Worm (Caenorhabditis elegans) whole organism, L1 larva: Measurements from ENCODE around the gene T10C6.6.

Source experiments
- C04F5.9 ChIP-seq: sonication (generic microtip); optimal IDR thresholded peaks from 2 replicates; lab custom pipeline; 2016; ENCODE audit warnings: missing genetic modification characterization, missing compliant biosample characterization
- C16A3.4 ChIP-seq: fragments of 150-350 bp; optimal IDR thresholded peaks from 2 replicates; lab custom pipeline; 2014; ENCODE audit warnings: missing biosample characterization, missing genetic modification characterization
- aha-1 ChIP-seq: fragments of 150-350 bp; optimal IDR thresholded peaks from 2 replicates; lab custom pipeline; 2014; ENCODE audit warnings: missing biosample characterization, missing genetic modification characterization
- aly-2 ChIP-seq: fragments of 150-350 bp; optimal IDR thresholded peaks from 2 replicates; lab custom pipeline; 2014; ENCODE audit warnings: missing biosample characterization, missing genetic modification characterization
- ceh-63 ChIP-seq: fragments of 200-800 bp; sonication (Bioruptor generic); optimal IDR thresholded peaks from 2 replicates; lab custom pipeline; 2018; ENCODE audit warnings: mild to moderate bottlenecking, missing genetic modification characterization, missing compliant biosample characterization
- ceh-8 ChIP-seq: fragments of 200-800 bp; sonication (Bioruptor generic); optimal IDR thresholded peaks from 2 replicates; lab custom pipeline; 2018; ENCODE audit warnings: mild to moderate bottlenecking, missing genetic modification characterization, moderate library complexity, missing compliant biosample characterization
- ceh-82 ChIP-seq, 3 experiments: fragments of 150-350 bp in 1 of 3; sonication (generic microtip) in 2 of 3; optimal IDR thresholded peaks; 2 replicates each; lab custom pipeline; 2014 to 2017; ENCODE audit warnings: missing biosample characterization in 3 of 3, missing genetic modification characterization in 3 of 3
- ceh-88 ChIP-seq: fragments of 200-800 bp; sonication (Bioruptor generic); IDR thresholded peaks from 2 replicates; pipeline ENCODE4 v1.3.6; 2022; ENCODE audit warnings: missing genetic modification characterization, missing compliant biosample characterization
- ces-1 ChIP-seq: fragments of 150-350 bp; optimal IDR thresholded peaks from 2 replicates; lab custom pipeline; 2014; ENCODE audit warnings: missing biosample characterization, missing genetic modification reagents, missing genetic modification characterization
- dpl-1 ChIP-seq, 3 experiments: fragments of 150-350 bp in 2 of 3; sonication (generic microtip) in 1 of 3; optimal IDR thresholded peaks; 2 replicates each; lab custom pipeline; 2014 to 2017; ENCODE audit warnings: missing biosample characterization in 3 of 3, missing genetic modification characterization in 3 of 3, missing genetic modification reagents in 3 of 3
- efl-1 ChIP-seq, 4 experiments: fragments of 150-350 bp; optimal IDR thresholded peaks in 3 of 4; peaks in 1 of 4; 1 replicate in 1 of 4; 2 replicates in 3 of 4; lab custom pipeline; 2014; ENCODE audit warnings: missing biosample characterization in 2 of 4, missing genetic modification characterization in 2 of 4, missing genetic modification reagents in 2 of 4
- egl-13 ChIP-seq: sonication (generic microtip); optimal IDR thresholded peaks from 2 replicates; lab custom pipeline; 2016; ENCODE audit warnings: missing genotype, missing genetic modification reagents, missing genetic modification characterization, missing compliant biosample characterization
- elt-2 ChIP-seq: sonication (generic microtip); optimal IDR thresholded peaks from 2 replicates; lab custom pipeline; 2016; ENCODE audit warnings: missing genetic modification characterization, mild to moderate bottlenecking, inconsistent platforms, missing compliant biosample characterization, missing genetic modification reagents
- ets-5 ChIP-seq: fragments of 200-800 bp; sonication (Bioruptor generic); IDR thresholded peaks from 2 replicates; pipeline ENCODE4 v1.3.6; 2022; ENCODE audit warnings: missing genetic modification characterization, missing compliant biosample characterization
- fkh-4 ChIP-seq: sonication (generic microtip); optimal IDR thresholded peaks from 2 replicates; lab custom pipeline; 2016; ENCODE audit warnings: missing compliant biosample characterization, missing genetic modification characterization, borderline replicate concordance
- fkh-8 ChIP-seq: sonication (generic microtip); optimal IDR thresholded peaks from 2 replicates; lab custom pipeline; 2016; ENCODE audit warnings: mild to moderate bottlenecking, missing genetic modification characterization, missing compliant biosample characterization
- fos-1 ChIP-seq: fragments of 150-350 bp; optimal IDR thresholded peaks from 2 replicates; lab custom pipeline; 2014; ENCODE audit warnings: missing biosample characterization, missing genetic modification characterization
- grh-1 ChIP-seq: fragments of 200-800 bp; sonication (Bioruptor generic); IDR thresholded peaks from 2 replicates; pipeline ENCODE4 v1.3.6; 2022; ENCODE audit warnings: missing genetic modification reagents, missing genetic modification characterization, missing compliant biosample characterization
- hlh-17 ChIP-seq: fragments of 200-800 bp; sonication (Bioruptor generic); optimal IDR thresholded peaks from 2 replicates; lab custom pipeline; 2018; ENCODE audit warnings: missing genetic modification characterization, mild to moderate bottlenecking, missing compliant biosample characterization, moderate library complexity, borderline replicate concordance
- hpl-2 ChIP-seq: fragments of 150-350 bp; optimal IDR thresholded peaks from 2 replicates; lab custom pipeline; 2014; ENCODE audit warnings: missing biosample characterization, missing genetic modification reagents, missing genetic modification characterization
- irx-1 ChIP-seq: sonication (generic microtip); optimal IDR thresholded peaks from 2 replicates; lab custom pipeline; 2016; ENCODE audit warnings: missing genetic modification characterization, missing compliant biosample characterization
- lin-13 ChIP-seq: fragments of 150-350 bp; optimal IDR thresholded peaks from 2 replicates; lab custom pipeline; 2014; ENCODE audit warnings: missing biosample characterization, missing genetic modification reagents, missing genetic modification characterization
- lin-14 ChIP-seq: fragments of 200-800 bp; sonication (Bioruptor generic); optimal IDR thresholded peaks from 2 replicates; lab custom pipeline; 2018; ENCODE audit warnings: mild to moderate bottlenecking, missing genetic modification characterization, moderate library complexity, missing compliant biosample characterization
- lin-15B ChIP-seq: fragments of 150-350 bp; sonication (generic microtip); optimal IDR thresholded peaks from 3 replicates; lab custom pipeline; 2014; ENCODE audit warnings: missing biosample characterization, missing genetic modification characterization
- lir-3 ChIP-seq: sonication (generic microtip); optimal IDR thresholded peaks from 2 replicates; lab custom pipeline; 2016; ENCODE audit warnings: mild to moderate bottlenecking, missing genetic modification characterization, moderate library complexity, missing compliant biosample characterization; ENCODE audit not compliant: poor library complexity
- mdl-1 ChIP-seq, 2 experiments: fragments of 150-350 bp; optimal IDR thresholded peaks; 2 replicates each; lab custom pipeline; 2014 to 2017; ENCODE audit warnings: missing biosample characterization in 2 of 2, missing genetic modification characterization in 2 of 2, inconsistent platforms in 1 of 2
- nhr-84 ChIP-seq: sonication (generic microtip); optimal IDR thresholded peaks from 2 replicates; lab custom pipeline; 2017; ENCODE audit warnings: missing biosample characterization, missing genetic modification characterization
- nhr-90 ChIP-seq: sonication (generic microtip); optimal IDR thresholded peaks from 2 replicates; lab custom pipeline; 2016; ENCODE audit warnings: mild to moderate bottlenecking, missing genetic modification characterization, missing compliant biosample characterization; ENCODE audit not compliant: poor library complexity
- rnt-1 ChIP-seq: sonication (generic microtip); optimal IDR thresholded peaks from 2 replicates; lab custom pipeline; 2016; ENCODE audit warnings: mild to moderate bottlenecking, missing genetic modification characterization, moderate library complexity, missing compliant biosample characterization
- skn-1 ChIP-seq: fragments of 150-350 bp; optimal IDR thresholded peaks from 2 replicates; lab custom pipeline; 2014; ENCODE audit warnings: missing biosample characterization, missing genetic modification characterization
- snpc-4 ChIP-seq: fragments of 150-350 bp; optimal IDR thresholded peaks from 2 replicates; lab custom pipeline; 2014; ENCODE audit warnings: missing biosample characterization, missing genetic modification characterization
- sptf-1 ChIP-seq: fragments of 150-350 bp; optimal IDR thresholded peaks from 2 replicates; lab custom pipeline; 2014; ENCODE audit warnings: missing biosample characterization, missing genetic modification characterization
- swsn-7 ChIP-seq: sonication (generic microtip); optimal IDR thresholded peaks from 2 replicates; lab custom pipeline; 2016; ENCODE audit warnings: missing genetic modification characterization, missing compliant biosample characterization
- tlp-1 ChIP-seq: fragments of 150-350 bp; optimal IDR thresholded peaks from 2 replicates; lab custom pipeline; 2014; ENCODE audit warnings: missing biosample characterization, missing genetic modification characterization
- unc-30 ChIP-seq: sonication (generic microtip); optimal IDR thresholded peaks from 2 replicates; lab custom pipeline; 2017; ENCODE audit warnings: missing biosample characterization, missing genetic modification characterization
- unc-62 ChIP-seq: fragments of 150-350 bp; optimal IDR thresholded peaks from 2 replicates; lab custom pipeline; 2014; ENCODE audit warnings: missing biosample characterization, missing genetic modification reagents, missing genetic modification characterization
- unc-86 ChIP-seq: sonication (generic microtip); optimal IDR thresholded peaks from 2 replicates; lab custom pipeline; 2016; ENCODE audit warnings: missing genetic modification characterization, missing compliant biosample characterization
- xbp-1 ChIP-seq: sonication (generic microtip); optimal IDR thresholded peaks from 2 replicates; lab custom pipeline; 2016; ENCODE audit warnings: missing genetic modification characterization, missing compliant biosample characterization
- ztf-11 ChIP-seq, 2 experiments: sonication (generic microtip); optimal IDR thresholded peaks; 2 replicates each; lab custom pipeline; 2016 to 2017; ENCODE audit warnings: missing genetic modification characterization in 2 of 2, missing biosample characterization in 1 of 2, missing compliant biosample characterization in 1 of 2
- ztf-4 ChIP-seq: fragments of 150-350 bp; optimal IDR thresholded peaks from 2 replicates; lab custom pipeline; 2014; ENCODE audit warnings: missing biosample characterization, missing genetic modification characterization

Gene T10C6.6

DNA sequence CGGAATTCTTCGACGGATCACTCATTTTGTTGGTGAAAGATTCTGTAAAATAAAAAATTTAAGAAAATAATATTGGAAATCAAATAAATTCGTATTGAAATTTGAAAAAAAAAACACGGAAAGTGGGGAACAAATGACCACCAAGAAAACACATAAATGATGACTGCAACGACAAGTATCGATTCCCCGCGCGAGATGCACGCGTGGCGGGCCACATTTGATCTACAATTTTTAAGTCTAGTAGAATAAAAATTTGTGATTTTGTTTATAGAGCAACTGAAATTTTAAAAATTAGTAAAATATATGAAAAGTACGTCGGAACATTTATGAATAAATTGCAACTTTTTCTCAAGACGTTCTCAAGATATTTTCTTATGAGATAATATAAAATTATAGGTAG is 30.9 kb downstream of the T10C6.6 start, which contains the start of gene F14H3.4:
TSS of gene F14H3.4 (minus strand) at position 42 of the 400 bp plus-strand sequence.
- no peak for TF ChIP-seq ceh-8 (GFP tag; lab: Kevin White, UChicago)
- TF ChIP-seq, all 84 proteins: peak for 0

DNA sequence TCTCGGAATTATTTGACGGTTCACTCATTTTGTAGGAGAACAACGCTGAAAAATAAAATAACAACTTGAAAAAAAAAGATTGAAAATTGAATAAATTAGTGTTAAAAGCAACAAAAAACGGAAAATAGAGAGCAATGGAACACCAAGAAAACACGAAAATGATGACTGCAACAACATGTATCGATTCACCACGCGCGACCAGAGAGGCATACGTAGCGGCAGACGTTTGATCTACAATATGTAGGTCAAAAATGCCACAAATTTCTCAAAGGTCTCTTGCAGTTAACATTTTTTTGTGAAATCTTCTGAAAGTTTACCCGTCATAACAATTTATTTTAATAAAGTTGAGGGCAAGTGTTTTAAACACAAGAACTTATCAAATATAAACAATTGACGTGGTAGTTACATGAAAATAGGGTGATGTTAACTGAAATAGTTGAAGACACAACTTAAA is 32.9 kb downstream of the T10C6.6 start, which contains the start of gene F14H3.5:
TSS of gene F14H3.5 (minus strand) at position 51 of the 454 bp plus-strand sequence.
- TF ChIP-seq efl-1 (optimal IDR thresholded peaks at IDR 0.05; lab: Kevin White, UChicago), result no peak
- peak in 1 of 2 experiments; percentile 12 for TF ChIP-seq efl-1 (GFP tag; optimal IDR thresholded peaks at IDR 0.05 in 1 of 2; lab: Kevin White, UChicago)
- TF ChIP-seq irx-1 (tag; lab: Kevin White, UChicago), result no peak

DNA sequence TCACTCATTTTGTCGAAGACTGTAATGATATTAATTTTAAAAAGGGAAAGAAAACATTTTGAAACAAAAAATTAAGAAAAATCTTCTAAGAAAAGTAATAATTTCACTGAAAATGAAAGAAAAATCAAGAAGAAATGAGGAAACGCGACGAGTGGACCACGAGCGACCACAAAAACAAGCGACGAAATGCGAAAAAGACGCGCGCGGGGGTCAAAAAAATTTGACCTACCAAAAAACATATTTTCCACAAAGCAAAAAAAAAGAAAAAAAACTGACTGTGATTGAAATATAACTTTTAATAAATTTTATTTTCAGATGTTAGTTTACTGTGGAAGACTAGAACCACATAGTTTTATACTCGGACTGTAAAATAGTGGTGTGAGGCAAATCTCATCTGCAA is 34.7 kb downstream of the T10C6.6 start, which contains the start of gene F14H3.6:
TSS of gene F14H3.6 (minus strand) at position 22 of the 400 bp plus-strand sequence.
- TF ChIP-seq irx-1 (tag; lab: Kevin White, UChicago) (no peak), aha-1 (no peak), ceh-8 (GFP tag; lab: Kevin White, UChicago) (no peak), hlh-17 (GFP tag; lab: Kevin White, UChicago) (no peak), lin-14 (no peak), ets-5 (GFP tag; lab: Robert Waterston, UW) (no peak), ceh-82 (tag; optimal IDR thresholded peaks at IDR 0.05; lab: Kevin White, UChicago) (no peak), ces-1 (no peak), rnt-1 (tag; lab: Kevin White, UChicago) (no peak), C16A3.4 (tag; lab: Kevin White, UChicago) (no peak), fkh-4 (tag; lab: Kevin White, UChicago) (no peak), skn-1 (no peak), xbp-1 (tag; lab: Kevin White, UChicago) (no peak), mdl-1 (tag; optimal IDR thresholded peaks at IDR 0.05; lab: Kevin White, UChicago) (no peak), aly-2 (tag; lab: Kevin White, UChicago) (no peak), ztf-4 (tag; lab: Kevin White, UChicago) (no peak), swsn-7 (tag; lab: Kevin White, UChicago) (no peak), lin-13 (GFP tag; lab: Kevin White, UChicago) (no peak)

DNA sequence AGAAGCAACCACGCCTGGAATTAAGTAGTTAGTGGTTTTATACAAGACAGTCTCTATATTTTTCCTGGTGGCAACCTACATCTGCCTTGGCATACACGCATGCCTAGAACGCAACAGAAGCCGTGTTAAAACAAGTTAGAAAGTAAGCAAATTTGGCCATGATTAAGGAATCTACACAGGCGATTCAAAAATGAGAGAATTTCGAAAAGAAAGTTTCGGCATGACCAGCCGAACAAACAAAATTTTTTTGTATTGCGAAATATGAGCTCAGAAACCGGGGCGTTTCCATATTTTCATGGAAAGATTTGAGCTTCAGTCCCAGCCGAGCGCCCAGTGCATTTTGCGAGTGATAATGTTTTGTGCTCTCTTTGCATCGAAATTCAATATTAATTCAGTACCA is 36.0 kb downstream of the T10C6.6 start, which contains the start of gene F14H3.15:
TSS of gene F14H3.15 (minus strand) at position 101 of the 400 bp plus-strand sequence.
- TF ChIP-seq ztf-4 (tag; lab: Kevin White, UChicago) (no peak), hpl-2 (GFP tag; lab: Kevin White, UChicago) (no peak), dpl-1 (GFP tag; optimal IDR thresholded peaks at IDR 0.05; lab: Kevin White, UChicago) (no peak), fkh-4 (tag; lab: Kevin White, UChicago) (no peak), sptf-1 (tag; lab: Kevin White, UChicago) (no peak), egl-13 (tag; lab: Kevin White, UChicago) (no peak), ceh-88 (GFP tag; lab: Robert Waterston, UW) (no peak), C16A3.4 (tag; lab: Kevin White, UChicago) (no peak), nhr-84 (tag; lab: Kevin White, UChicago) (no peak), ztf-11 (tag; optimal IDR thresholded peaks at IDR 0.05; lab: Kevin White, UChicago) (no peak), nhr-90 (tag; lab: Kevin White, UChicago) (no peak), aha-1 (no peak), unc-30 (tag; lab: Kevin White, UChicago) (no peak)

DNA sequence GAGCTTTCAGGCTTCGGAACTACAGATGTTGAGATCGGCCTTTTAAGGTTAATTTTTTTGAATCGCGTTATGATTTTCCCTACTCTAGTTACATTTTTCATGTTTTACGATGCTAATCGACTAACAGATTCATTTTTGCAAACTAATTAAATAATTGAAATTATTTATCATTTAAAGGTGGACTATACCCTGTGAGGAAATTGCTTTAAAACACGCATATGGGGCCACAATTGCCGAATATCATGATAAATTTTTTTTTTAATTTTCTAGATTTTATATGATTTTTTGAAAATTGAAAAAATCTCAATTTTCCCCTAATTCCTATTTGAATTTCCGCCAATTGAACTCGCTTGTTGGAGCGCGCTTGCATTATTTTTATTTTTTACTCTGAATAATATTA is 37.9 kb downstream of the T10C6.6 start, which contains the start of gene fbxa-100:
TSS of gene fbxa-100 (minus strand) at position 101 of the 400 bp plus-strand sequence.
- TF ChIP-seq unc-86 (tag; lab: Kevin White, UChicago) (no peak), elt-2 (tag; lab: Kevin White, UChicago) (no peak), fkh-8 (tag; lab: Kevin White, UChicago) (no peak), C04F5.9 (no peak), efl-1 (optimal IDR thresholded peaks at IDR 0.05; lab: Kevin White, UChicago) (no peak), efl-1 (GFP tag; optimal IDR thresholded peaks at IDR 0.05 in 1 of 2; lab: Kevin White, UChicago) (no peak), tlp-1 (no peak), irx-1 (tag; lab: Kevin White, UChicago) (no peak), aly-2 (tag; lab: Kevin White, UChicago) (no peak), nhr-90 (tag; lab: Kevin White, UChicago) (no peak), grh-1 (GFP tag; lab: Robert Waterston, UW) (no peak), nhr-84 (tag; lab: Kevin White, UChicago) (no peak), ceh-63 (GFP tag; lab: Kevin White, UChicago) (no peak), lin-15B (no peak), fkh-4 (tag; lab: Kevin White, UChicago) (no peak), lir-3 (no peak), unc-62 (GFP tag; lab: Kevin White, UChicago) (no peak), ceh-88 (GFP tag; lab: Robert Waterston, UW) (no peak), fos-1 (tag; lab: Kevin White, UChicago) (no peak), snpc-4 (tag; lab: Kevin White, UChicago) (no peak)
